Fruit fly (Drosophila melanogaster) whole organism, wandering third instar larva: ENCODE results near the gene CG33177.
A peak's percentile ranks its signal among the peaks of the same experiment; 100 is the strongest.

Source experiments
- CG9705 ChIP-seq: fragments of 200-800 bp; sonication (Bioruptor generic); optimal IDR thresholded peaks from 2 replicates; lab custom pipeline; 2018; ENCODE audit warnings: missing biosample characterization, mild to moderate bottlenecking, missing genetic modification characterization
- Myc ChIP-seq: fragments of >200 bp; optimal IDR thresholded peaks from 2 replicates; lab custom pipeline; 2017
- OdsH ChIP-seq: fragments of 200-800 bp; sonication (Bioruptor generic); optimal IDR thresholded peaks from 2 replicates; lab custom pipeline; 2016; ENCODE audit warnings: missing biosample characterization, mild to moderate bottlenecking, missing genetic modification characterization
- dsf ChIP-seq: sonication (Bioruptor generic); optimal IDR thresholded peaks from 2 replicates; lab custom pipeline; 2016; ENCODE audit warnings: missing biosample characterization, missing genetic modification characterization, borderline replicate concordance
- h ChIP-seq: fragments of 200-800 bp; sonication (Bioruptor generic); optimal IDR thresholded peaks from 3 replicates; lab custom pipeline; 2016; ENCODE audit warnings: missing biosample characterization, mild to moderate bottlenecking, missing genetic modification characterization
- usp ChIP-seq: fragments of >200 bp; optimal IDR thresholded peaks from 2 replicates; lab custom pipeline; 2017; ENCODE audit warnings: missing biosample characterization, missing genetic modification characterization

dm6 chrX:15074646-15075351 lies 6.4 kb upstream of the CG33177 start:
- peak; percentile 86 for TF ChIP-seq h (GFP tag; lab: Kevin White, UChicago)
- TF ChIP-seq CG9705, result peak; percentile 47
- TF ChIP-seq usp (GFP tag; lab: Kevin White, UChicago), result no peak
- TF ChIP-seq OdsH, result peak; percentile 72
- no peak for TF ChIP-seq dsf (GFP tag; lab: Kevin White, UChicago)
- peak; percentile 95 for TF ChIP-seq Myc (lab: Kevin White, UChicago)
